Worm (Caenorhabditis elegans) whole organism, L2 larva: ENCODE data around the gene H20J04.7.

ENCODE experiments used
- ama-1 ChIP-seq: fragments of 150-350 bp; optimal IDR thresholded peaks from 2 replicates; lab custom pipeline; 2018; ENCODE audit warnings: inconsistent platforms
- blmp-1 ChIP-seq: sonication (generic microtip); optimal IDR thresholded peaks from 2 replicates; lab custom pipeline; 2017; ENCODE audit warnings: missing genetic modification characterization, mild to moderate bottlenecking, missing compliant biosample characterization, antibody characterized with exemption, moderate library complexity; ENCODE audit not compliant: insufficient read depth
- elt-3 ChIP-seq: sonication (generic microtip); optimal IDR thresholded peaks from 2 replicates; lab custom pipeline; 2017; ENCODE audit warnings: missing biosample characterization, missing genetic modification characterization
- lin-13 ChIP-seq: fragments of 150-350 bp; optimal IDR thresholded peaks from 2 replicates; lab custom pipeline; 2014; ENCODE audit warnings: missing biosample characterization, missing genetic modification reagents, missing genetic modification characterization
- lin-39 ChIP-seq: fragments of 150-350 bp; optimal IDR thresholded peaks from 2 replicates; lab custom pipeline; 2014; ENCODE audit warnings: missing biosample characterization, missing genetic modification reagents, missing genetic modification characterization
- nhr-25 ChIP-seq: fragments of 150-350 bp; sonication (generic microtip); optimal IDR thresholded peaks from 3 replicates; lab custom pipeline; 2014; ENCODE audit warnings: missing biosample characterization, missing genetic modification characterization

DNA sequence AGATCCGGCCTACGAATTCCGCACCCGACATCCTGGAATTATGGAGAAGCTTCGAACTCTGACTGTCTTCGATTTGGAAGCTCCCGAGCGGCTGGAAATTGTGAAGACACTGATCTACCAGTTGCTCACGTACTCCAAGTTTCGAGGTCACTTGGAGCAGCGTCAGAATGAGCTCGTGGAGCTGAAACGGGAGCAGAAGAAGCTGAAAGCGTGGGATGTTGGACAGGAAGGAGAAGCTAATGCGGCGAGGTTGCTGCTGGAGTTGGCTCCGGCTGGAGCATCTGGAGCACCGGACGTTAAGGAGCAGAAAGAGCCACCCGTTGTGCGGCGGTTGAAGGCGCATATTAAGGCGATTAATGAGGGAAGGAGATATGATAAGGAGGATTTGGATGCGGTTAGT is 10.8 kb downstream of the H20J04.7 start:
- TF ChIP-seq nhr-25 (tag; lab: Kevin White, UChicago) (no peak), ama-1 (no peak), blmp-1 (no peak), lin-39 (tag; lab: Kevin White, UChicago) (no peak), lin-13 (GFP tag; lab: Kevin White, UChicago) (no peak), elt-3 (tag; lab: Kevin White, UChicago) (no peak)
